Fruit fly (Drosophila melanogaster) whole organism, embryonic: ENCODE results near the gene CG5892.

Source experiments
- Adf1 ChIP-seq: fragments of 200-800 bp; sonication (Bioruptor generic); IDR thresholded peaks from 2 replicates; pipeline ENCODE4 v1.3.6; 2022; ENCODE audit warnings: missing biosample characterization, missing genetic modification characterization
- Asciz ChIP-seq: fragments of 200-800 bp; sonication (Bioruptor generic); optimal IDR thresholded peaks from 2 replicates; lab custom pipeline; 2017; ENCODE audit warnings: missing biosample characterization, mild to moderate bottlenecking, missing genetic modification characterization, missing genetic modification reagents
- CG10209 ChIP-seq: fragments of 200-800 bp; sonication (Bioruptor generic); optimal IDR thresholded peaks from 3 replicates; lab custom pipeline; 2017; ENCODE audit warnings: missing biosample characterization, mild to moderate bottlenecking, missing genetic modification characterization, missing genetic modification reagents
- CG10366 ChIP-seq: fragments of 200-800 bp; sonication (Bioruptor generic); IDR thresholded peaks from 2 replicates; pipeline ENCODE4 v1.3.6; 2022; ENCODE audit warnings: missing biosample characterization, missing genetic modification characterization
- CG10565 ChIP-seq: fragments of 200-800 bp; sonication (Bioruptor generic); optimal IDR thresholded peaks from 3 replicates; lab custom pipeline; 2016; ENCODE audit warnings: missing biosample characterization, mild to moderate bottlenecking, missing genetic modification characterization
- CG11695 ChIP-seq: fragments of 200-800 bp; sonication (Bioruptor generic); IDR thresholded peaks from 3 replicates; pipeline ENCODE4 v1.3.6; 2022; ENCODE audit warnings: missing biosample characterization, missing genetic modification characterization
- CG13123 ChIP-seq: fragments of 200-800 bp; sonication (Bioruptor generic); optimal IDR thresholded peaks from 2 replicates; lab custom pipeline; 2016; ENCODE audit warnings: missing biosample characterization, missing genetic modification characterization
- CG15011 ChIP-seq: fragments of 200-800 bp; sonication (Bioruptor generic); optimal IDR thresholded peaks from 3 replicates; lab custom pipeline; 2018; ENCODE audit warnings: missing biosample characterization, mild to moderate bottlenecking, missing genetic modification characterization
- CG15269 ChIP-seq: fragments of 200-800 bp; sonication (Bioruptor generic); optimal IDR thresholded peaks from 2 replicates; lab custom pipeline; 2018; ENCODE audit warnings: missing biosample characterization, mild to moderate bottlenecking, missing genetic modification characterization, moderate library complexity
- CG17568 ChIP-seq: fragments of 200-800 bp; sonication (Bioruptor generic); optimal IDR thresholded peaks from 2 replicates; lab custom pipeline; 2018; ENCODE audit warnings: missing biosample characterization, mild to moderate bottlenecking, missing genetic modification characterization, moderate library complexity
- CG18599 ChIP-seq: fragments of 200-800 bp; sonication (Bioruptor generic); optimal IDR thresholded peaks from 3 replicates; lab custom pipeline; 2017; ENCODE audit warnings: missing biosample characterization, missing genetic modification characterization, mild to moderate bottlenecking, moderate library complexity, missing genetic modification reagents
- CG18764 ChIP-seq: fragments of 200-800 bp; sonication (Bioruptor generic); optimal IDR thresholded peaks from 3 replicates; lab custom pipeline; 2016; ENCODE audit warnings: missing biosample characterization, missing genetic modification characterization
- CG2202 ChIP-seq: fragments of 200-800 bp; sonication (Bioruptor generic); optimal IDR thresholded peaks from 2 replicates; lab custom pipeline; 2018; ENCODE audit warnings: missing biosample characterization, mild to moderate bottlenecking, missing genetic modification characterization
- CG3065 ChIP-seq: fragments of 200-800 bp; sonication (Bioruptor generic); optimal IDR thresholded peaks from 2 replicates; lab custom pipeline; 2016; ENCODE audit warnings: missing biosample characterization, missing genetic modification characterization
- CG31441 ChIP-seq: fragments of 200-800 bp; sonication (Bioruptor generic); IDR thresholded peaks from 2 replicates; pipeline ENCODE4 v1.3.6; 2022; ENCODE audit warnings: missing biosample characterization, missing genetic modification characterization
- CG34376 ChIP-seq: fragments of 200-800 bp; sonication (Bioruptor generic); optimal IDR thresholded peaks from 2 replicates; lab custom pipeline; 2018; ENCODE audit warnings: missing biosample characterization, mild to moderate bottlenecking, missing genetic modification characterization
- CG3838 ChIP-seq: fragments of 200-800 bp; sonication (Bioruptor generic); optimal IDR thresholded peaks from 3 replicates; lab custom pipeline; 2016; ENCODE audit warnings: missing biosample characterization, missing genetic modification characterization
- CG43689 ChIP-seq: fragments of 200-800 bp; sonication (Bioruptor generic); IDR thresholded peaks from 2 replicates; pipeline ENCODE4 v1.3.6; 2022; ENCODE audit warnings: missing biosample characterization, missing genetic modification characterization
- CG6175 ChIP-seq: fragments of 200-800 bp; sonication (Bioruptor generic); IDR thresholded peaks from 3 replicates; pipeline ENCODE4 v1.3.6; 2022; ENCODE audit warnings: missing biosample characterization, missing genetic modification characterization
- CG6813 ChIP-seq: fragments of 200-800 bp; sonication (Bioruptor generic); optimal IDR thresholded peaks from 2 replicates; lab custom pipeline; 2017; ENCODE audit warnings: missing biosample characterization, missing genetic modification characterization, mild to moderate bottlenecking, moderate library complexity, missing genetic modification reagents
- CG9437 ChIP-seq: fragments of 200-800 bp; sonication (Bioruptor generic); optimal IDR thresholded peaks from 2 replicates; lab custom pipeline; 2018; ENCODE audit warnings: missing biosample characterization, mild to moderate bottlenecking, missing genetic modification characterization
- Camta ChIP-seq: fragments of 200-800 bp; sonication (Bioruptor generic); optimal IDR thresholded peaks from 2 replicates; lab custom pipeline; 2016; ENCODE audit warnings: missing biosample characterization, missing genetic modification characterization
- D19B ChIP-seq: fragments of 200-800 bp; sonication (Bioruptor generic); optimal IDR thresholded peaks from 2 replicates; lab custom pipeline; 2017; ENCODE audit warnings: missing biosample characterization, mild to moderate bottlenecking, missing genetic modification characterization
- Drgx ChIP-seq: fragments of 200-800 bp; sonication (Bioruptor generic); IDR thresholded peaks from 2 replicates; pipeline ENCODE4 v1.3.6; 2022; ENCODE audit warnings: missing biosample characterization, missing genetic modification characterization
- HmgZ ChIP-seq: fragments of 200-800 bp; sonication (Bioruptor generic); optimal IDR thresholded peaks from 2 replicates; lab custom pipeline; 2018; ENCODE audit warnings: missing biosample characterization, mild to moderate bottlenecking, missing genetic modification characterization
- Meics ChIP-seq: fragments of 200-800 bp; sonication (Bioruptor generic); optimal IDR thresholded peaks from 2 replicates; lab custom pipeline; 2017; ENCODE audit warnings: missing biosample characterization, mild to moderate bottlenecking, missing genetic modification characterization
- NFAT ChIP-seq: fragments of 200-800 bp; sonication (Bioruptor generic); IDR thresholded peaks from 2 replicates; pipeline ENCODE4 v1.3.6; 2022; ENCODE audit warnings: missing biosample characterization, missing genetic modification characterization
- Optix ChIP-seq: fragments of 200-800 bp; sonication (Bioruptor generic); IDR thresholded peaks from 3 replicates; pipeline ENCODE4 v1.3.6; 2022; ENCODE audit warnings: missing biosample characterization, missing genetic modification characterization
- Six4 ChIP-seq: fragments of 200-800 bp; sonication (Bioruptor generic); optimal IDR thresholded peaks from 2 replicates; lab custom pipeline; 2016; ENCODE audit warnings: missing biosample characterization, missing genetic modification characterization
- ac ChIP-seq: fragments of 200-800 bp; sonication (Bioruptor generic); optimal IDR thresholded peaks from 3 replicates; lab custom pipeline; 2017; ENCODE audit warnings: missing biosample characterization, mild to moderate bottlenecking, missing genetic modification characterization
- ci ChIP-seq: fragments of 200-800 bp; sonication (Bioruptor generic); IDR thresholded peaks from 3 replicates; pipeline ENCODE4 v1.3.6; 2022; ENCODE audit warnings: missing biosample characterization, missing genetic modification characterization
- cwo ChIP-seq: fragments of 200-800 bp; sonication (Bioruptor generic); optimal IDR thresholded peaks from 3 replicates; lab custom pipeline; 2017; ENCODE audit warnings: missing biosample characterization, missing genetic modification characterization, mild to moderate bottlenecking, moderate library complexity, missing genetic modification reagents
- disco-r ChIP-seq: fragments of 200-800 bp; sonication (Bioruptor generic); optimal IDR thresholded peaks from 2 replicates; lab custom pipeline; 2016; ENCODE audit warnings: missing biosample characterization, missing genetic modification characterization
- fru ChIP-seq: fragments of >200 bp; optimal IDR thresholded peaks from 2 replicates; lab custom pipeline; 2017
- gcm ChIP-seq: fragments of 200-800 bp; sonication (Bioruptor generic); optimal IDR thresholded peaks from 2 replicates; lab custom pipeline; 2019; ENCODE audit warnings: missing biosample characterization, mild to moderate bottlenecking, missing genetic modification characterization, moderate library complexity
- gem ChIP-seq: fragments of 200-800 bp; sonication (Bioruptor generic); optimal IDR thresholded peaks from 2 replicates; lab custom pipeline; 2019; ENCODE audit warnings: missing biosample characterization, mild to moderate bottlenecking, missing genetic modification characterization, moderate library complexity
- gro ChIP-seq: fragments of 200-800 bp; sonication (Bioruptor generic); optimal IDR thresholded peaks from 2 replicates; lab custom pipeline; 2016; ENCODE audit warnings: missing biosample characterization, missing genetic modification characterization
- her ChIP-seq: fragments of 200-800 bp; sonication (Bioruptor generic); optimal IDR thresholded peaks from 2 replicates; lab custom pipeline; 2016; ENCODE audit warnings: missing biosample characterization, missing genetic modification characterization
- lmd ChIP-seq: fragments of 200-800 bp; sonication (Bioruptor generic); IDR thresholded peaks from 2 replicates; pipeline ENCODE4 v1.3.6; 2022; ENCODE audit warnings: missing biosample characterization, missing genetic modification characterization
- luna ChIP-seq: fragments of 200-800 bp; sonication (Bioruptor generic); optimal IDR thresholded peaks from 2 replicates; lab custom pipeline; 2016; ENCODE audit warnings: missing biosample characterization, missing genetic modification characterization
- mirr ChIP-seq: fragments of 200-800 bp; sonication (Bioruptor generic); optimal IDR thresholded peaks from 3 replicates; lab custom pipeline; 2018; ENCODE audit warnings: missing biosample characterization, mild to moderate bottlenecking, missing genetic modification characterization
- nau ChIP-seq: fragments of 200-800 bp; sonication (Bioruptor generic); optimal IDR thresholded peaks from 3 replicates; lab custom pipeline; 2017; ENCODE audit warnings: missing biosample characterization, mild to moderate bottlenecking, missing genetic modification characterization, missing genetic modification reagents
- scrt ChIP-seq: fragments of 200-800 bp; sonication (Bioruptor generic); optimal IDR thresholded peaks from 2 replicates; lab custom pipeline; 2018; ENCODE audit warnings: missing biosample characterization, mild to moderate bottlenecking, missing genetic modification characterization, moderate library complexity
- sd ChIP-seq: fragments of 200-800 bp; sonication (Bioruptor generic); optimal IDR thresholded peaks from 3 replicates; lab custom pipeline; 2018; ENCODE audit warnings: missing biosample characterization, mild to moderate bottlenecking, missing genetic modification characterization, moderate library complexity
- shn ChIP-seq: fragments of 200-800 bp; sonication (Bioruptor generic); optimal IDR thresholded peaks from 3 replicates; lab custom pipeline; 2016; ENCODE audit warnings: missing biosample characterization, missing genetic modification characterization
- sima ChIP-seq: fragments of 200-800 bp; sonication (Bioruptor generic); optimal IDR thresholded peaks from 2 replicates; lab custom pipeline; 2016; ENCODE audit warnings: missing biosample characterization, missing genetic modification characterization
- slp2 ChIP-seq: fragments of 200-800 bp; sonication (Bioruptor generic); optimal IDR thresholded peaks from 2 replicates; lab custom pipeline; 2016; ENCODE audit warnings: missing biosample characterization, missing genetic modification characterization
- twi ChIP-seq: fragments of 200-800 bp; optimal IDR thresholded peaks from 2 replicates; lab custom pipeline; 2019; ENCODE audit warnings: missing biosample characterization, mild to moderate bottlenecking, missing genetic modification characterization, moderate library complexity
- unc-4 ChIP-seq: fragments of 200-800 bp; sonication (Bioruptor generic); IDR thresholded peaks from 2 replicates; pipeline ENCODE4 v1.3.6; 2022; ENCODE audit warnings: missing biosample characterization, missing genetic modification characterization; ENCODE audit not compliant: partially characterized antibody
- zf30C ChIP-seq: fragments of 200-800 bp; sonication (Bioruptor generic); optimal IDR thresholded peaks from 3 replicates; lab custom pipeline; 2018; ENCODE audit warnings: missing biosample characterization, mild to moderate bottlenecking, missing genetic modification characterization
- zfh1 ChIP-seq: fragments of 200-800 bp; sonication (Bioruptor generic); IDR thresholded peaks from 3 replicates; pipeline ENCODE4 v1.3.6; 2022; ENCODE audit warnings: missing biosample characterization, missing genetic modification characterization

The CG5892 gene

dm6 chr3R:21246492-21247061, 4.2 kb downstream of the CG5892 start, which contains the start of gene ETHR (continued):
- TF ChIP-seq ac (GFP tag; lab: Kevin White, UChicago) (no peak), Six4 (GFP tag; lab: Kevin White, UChicago) (no peak), CG18764 (GFP tag; lab: Kevin White, UChicago) (peak; percentile 5), disco-r (no peak), CG15011 (peak; percentile 46), CG10209 (peak; percentile 9), NFAT (GFP tag; lab: Robert Waterston, UW) (0 out of 2 replicates have a peak, but pooled peaks have one; percentile 38), zfh1 (no peak), D19B (GFP tag; lab: Kevin White, UChicago) (peak; percentile 14), shn (GFP tag; lab: Kevin White, UChicago) (no peak), nau (GFP tag; lab: Kevin White, UChicago) (peak; percentile 4), CG34376 (GFP tag; lab: Kevin White, UChicago) (peak; percentile 65), Asciz (GFP tag; lab: Kevin White, UChicago) (no peak), mirr (GFP tag; lab: Kevin White, UChicago) (peak; percentile 85), CG15269 (peak; percentile 78), Camta (GFP tag; lab: Kevin White, UChicago) (no peak), CG2202 (tag; lab: Kevin White, UChicago) (no peak), CG3065 (no peak), Adf1 (peak; percentile 54; the same call in 1 of the 2 replicates), Optix (GFP tag; lab: Robert Waterston, UW) (no peak), ci (GFP tag; lab: Robert Waterston, UW) (peak; percentile 31; the same call in 1 of the 3 replicates), CG18599 (GFP tag; lab: Kevin White, UChicago) (peak; percentile 67), Drgx (GFP tag; lab: Robert Waterston, UW) (peak; percentile 53), CG31441 (GFP tag; lab: Robert Waterston, UW) (peak; percentile 45), cwo (peak; percentile 74), gro (peak; percentile 37), gem (tag; lab: Kevin White, UChicago) (peak; percentile 62), her (GFP tag; lab: Kevin White, UChicago) (peak; percentile 35), scrt (no peak), zf30C (GFP tag; lab: Kevin White, UChicago) (no peak), CG43689 (GFP tag; lab: Robert Waterston, UW) (no peak), fru (lab: Kevin White, UChicago) (no peak), CG17568 (peak; percentile 29), sima (GFP tag; lab: Kevin White, UChicago) (no peak), twi (tag; lab: Kevin White, UChicago) (no peak), Meics (GFP tag; lab: Kevin White, UChicago) (peak; percentile 68), sd (tag; lab: Kevin White, UChicago) (peak; percentile 61), slp2 (GFP tag; lab: Kevin White, UChicago) (no peak), gcm (peak; percentile 23), luna (GFP tag; lab: Kevin White, UChicago) (no peak), CG11695 (GFP tag; lab: Robert Waterston, UW) (peak; percentile 62; the same call in 2 of the 3 replicates), CG6175 (0 out of 3 replicates have a peak, but pooled peaks have one; percentile 31), unc-4 (peak; percentile 53), CG13123 (GFP tag; lab: Kevin White, UChicago) (no peak), lmd (peak; percentile 23; the same call in 1 of the 2 replicates), CG3838 (GFP tag; lab: Kevin White, UChicago) (no peak), CG10366 (GFP tag; lab: Robert Waterston, UW) (peak; percentile 81), CG6813 (peak; percentile 42), CG9437 (peak; percentile 65), HmgZ (tag; lab: Kevin White, UChicago) (peak; percentile 65), CG10565 (no peak)
